Worm (Caenorhabditis elegans): ENCODE results near the gene ttc-4.

Gene ttc-4

DNA sequence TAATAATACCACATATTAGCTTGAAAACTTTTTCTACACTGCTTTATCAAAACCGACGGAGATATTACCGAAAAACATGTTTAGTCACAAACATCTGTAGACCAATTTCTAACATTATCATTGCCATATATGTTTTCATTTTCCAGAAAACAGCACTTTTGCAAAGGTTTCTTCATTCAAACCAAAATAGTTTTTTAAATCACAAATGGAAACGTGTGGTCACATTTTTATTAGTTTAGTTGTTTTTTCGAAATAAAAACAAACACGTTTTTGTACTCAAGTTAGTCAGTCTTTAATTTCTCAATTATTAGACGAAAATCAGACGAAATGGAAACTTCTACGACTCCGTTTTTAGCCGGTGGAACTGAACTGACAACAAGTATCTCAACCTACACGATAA lies 43.5 kb downstream of the ttc-4 start, which contains the start of gene F59E12.3:
Gene F59E12.3, plus strand, starts transcription at position 301 of the 400 bp plus-strand sequence.
- TF ChIP-seq klf-2 (GFP tag; conservative IDR thresholded peaks at IDR 0.05) (no peak), T22C8.4 (GFP tag; IDR thresholded peaks at IDR 0.05) (no peak), ztf-23 (GFP tag; IDR thresholded peaks at IDR 0.05) (no peak), med-1 (GFP tag; optimal IDR thresholded peaks at IDR 0.05; ENCODE audit: insufficient read depth) (no peak), ztf-29 (GFP tag; IDR thresholded peaks at IDR 0.05) (no peak), ref-1 (GFP tag; conservative IDR thresholded peaks at IDR 0.05) (no peak), cog-1 (tag; optimal IDR thresholded peaks at IDR 0.05) (no peak), flt-1 (GFP tag; IDR thresholded peaks at IDR 0.05) (no peak), tab-1 (GFP tag; IDR thresholded peaks at IDR 0.05) (no peak)

ce11 chrII:5640362-5641079 lies 46.0 kb downstream of the ttc-4 start:
- TF ChIP-seq cog-1 (tag; optimal IDR thresholded peaks at IDR 0.05), result no peak
- no peak for TF ChIP-seq ref-1 (GFP tag; conservative IDR thresholded peaks at IDR 0.05)
- TF ChIP-seq klf-2 (GFP tag; conservative IDR thresholded peaks at IDR 0.05), result no peak
- no peak for TF ChIP-seq T22C8.4 (GFP tag; IDR thresholded peaks at IDR 0.05)
- TF ChIP-seq ztf-23 (GFP tag; IDR thresholded peaks at IDR 0.05), result no peak
- no peak for TF ChIP-seq flt-1 (GFP tag; IDR thresholded peaks at IDR 0.05)
- TF ChIP-seq ztf-29 (GFP tag; IDR thresholded peaks at IDR 0.05), result no peak
- TF ChIP-seq med-1 (GFP tag; optimal IDR thresholded peaks at IDR 0.05; ENCODE audit: insufficient read depth), result no peak
- no peak for TF ChIP-seq tab-1 (GFP tag; IDR thresholded peaks at IDR 0.05)

ce11 chrII:5642110-5642509 lies 47.6 kb downstream of the ttc-4 start:
- TF ChIP-seq flt-1 (GFP tag; IDR thresholded peaks at IDR 0.05) (no peak), cog-1 (tag; optimal IDR thresholded peaks at IDR 0.05) (no peak), ztf-29 (GFP tag; IDR thresholded peaks at IDR 0.05) (no peak), ref-1 (GFP tag; conservative IDR thresholded peaks at IDR 0.05) (no peak), ztf-23 (GFP tag; IDR thresholded peaks at IDR 0.05) (no peak), med-1 (GFP tag; optimal IDR thresholded peaks at IDR 0.05; ENCODE audit: insufficient read depth) (no peak), T22C8.4 (GFP tag; IDR thresholded peaks at IDR 0.05) (no peak), klf-2 (GFP tag; conservative IDR thresholded peaks at IDR 0.05) (no peak), tab-1 (GFP tag; IDR thresholded peaks at IDR 0.05) (no peak)
